Worm (Caenorhabditis elegans) whole organism, L2 larva: Measurements from ENCODE around the gene srd-36.

ENCODE experiments used
- C34F6.9 ChIP-seq: fragments of 150-350 bp; optimal IDR thresholded peaks from 2 replicates; lab custom pipeline; 2014; ENCODE audit warnings: missing biosample characterization, missing genetic modification characterization
- F13H6.1 ChIP-seq: sonication (generic microtip); optimal IDR thresholded peaks from 2 replicates; lab custom pipeline; 2016; ENCODE audit warnings: missing genetic modification characterization, missing compliant biosample characterization
- Y55F3AM.14 ChIP-seq: fragments of 200-800 bp; sonication (Bioruptor generic); optimal IDR thresholded peaks from 2 replicates; lab custom pipeline; 2018; ENCODE audit warnings: mild to moderate bottlenecking, missing genetic modification characterization, missing compliant biosample characterization
- alr-1 ChIP-seq: fragments of 150-350 bp; optimal IDR thresholded peaks from 2 replicates; lab custom pipeline; 2014; ENCODE audit warnings: missing biosample characterization, missing genetic modification characterization
- aly-2 ChIP-seq: fragments of 150-350 bp; optimal IDR thresholded peaks from 2 replicates; lab custom pipeline; 2014; ENCODE audit warnings: missing biosample characterization, missing genetic modification characterization
- ama-1 ChIP-seq: fragments of 150-350 bp; optimal IDR thresholded peaks from 2 replicates; lab custom pipeline; 2018; ENCODE audit warnings: inconsistent platforms
- ceh-16 ChIP-seq: fragments of 150-350 bp; optimal IDR thresholded peaks from 2 replicates; lab custom pipeline; 2014; ENCODE audit warnings: missing biosample characterization, missing genetic modification characterization
- ceh-82 ChIP-seq: fragments of 150-350 bp; optimal IDR thresholded peaks from 2 replicates; lab custom pipeline; 2014; ENCODE audit warnings: missing biosample characterization, missing genetic modification characterization
- crh-2 ChIP-seq: sonication (generic microtip); optimal IDR thresholded peaks from 2 replicates; lab custom pipeline; 2017; ENCODE audit warnings: missing biosample characterization, missing genetic modification characterization
- dmd-4 ChIP-seq: sonication (generic microtip); optimal IDR thresholded peaks from 2 replicates; lab custom pipeline; 2017; ENCODE audit warnings: missing biosample characterization, missing genetic modification characterization
- egl-27 ChIP-seq: sonication (generic microtip); optimal IDR thresholded peaks from 3 replicates; lab custom pipeline; 2017; ENCODE audit warnings: missing biosample characterization, missing genetic modification reagents, missing genetic modification characterization
- elt-3 ChIP-seq: sonication (generic microtip); optimal IDR thresholded peaks from 2 replicates; lab custom pipeline; 2017; ENCODE audit warnings: missing biosample characterization, missing genetic modification characterization
- fos-1 ChIP-seq: fragments of 150-350 bp; optimal IDR thresholded peaks from 2 replicates; lab custom pipeline; 2014; ENCODE audit warnings: missing biosample characterization, missing genetic modification characterization
- gmeb-1 ChIP-seq: fragments of 150-350 bp; optimal IDR thresholded peaks from 2 replicates; lab custom pipeline; 2014; ENCODE audit warnings: missing biosample characterization, missing genetic modification characterization
- lin-13 ChIP-seq: fragments of 150-350 bp; optimal IDR thresholded peaks from 2 replicates; lab custom pipeline; 2014; ENCODE audit warnings: missing biosample characterization, missing genetic modification reagents, missing genetic modification characterization
- lin-39 ChIP-seq: fragments of 150-350 bp; optimal IDR thresholded peaks from 2 replicates; lab custom pipeline; 2014; ENCODE audit warnings: missing biosample characterization, missing genetic modification reagents, missing genetic modification characterization
- lsy-2 ChIP-seq, 2 experiments: fragments of 150-350 bp in 1 of 2; sonication (generic microtip) in 1 of 2; optimal IDR thresholded peaks; 2 replicates each; lab custom pipeline; 2014 to 2017; ENCODE audit warnings: missing biosample characterization in 2 of 2, missing genetic modification characterization in 2 of 2
- mab-5 ChIP-seq: fragments of 150-350 bp; optimal IDR thresholded peaks from 2 replicates; lab custom pipeline; 2014; ENCODE audit warnings: missing biosample characterization, missing genetic modification characterization
- mbf-1 ChIP-seq: sonication (generic microtip); optimal IDR thresholded peaks from 2 replicates; lab custom pipeline; 2017; ENCODE audit warnings: missing biosample characterization, missing genetic modification characterization
- mdl-1 ChIP-seq, 2 experiments: fragments of 150-350 bp in 1 of 2; sonication (generic microtip) in 1 of 2; optimal IDR thresholded peaks; 2 replicates each; lab custom pipeline; 2017; ENCODE audit warnings: missing biosample characterization in 2 of 2, missing genetic modification characterization in 2 of 2
- nhr-12 ChIP-seq: fragments of 150-350 bp; optimal IDR thresholded peaks from 2 replicates; lab custom pipeline; 2014; ENCODE audit warnings: missing biosample characterization, missing genetic modification characterization
- nhr-129 ChIP-seq: fragments of 150-350 bp; optimal IDR thresholded peaks from 2 replicates; lab custom pipeline; 2014; ENCODE audit warnings: missing biosample characterization, missing genetic modification characterization
- nhr-21 ChIP-seq: fragments of 150-350 bp; optimal IDR thresholded peaks from 2 replicates; lab custom pipeline; 2014; ENCODE audit warnings: missing biosample characterization, missing genetic modification characterization
- nhr-23 ChIP-seq: fragments of 150-350 bp; optimal IDR thresholded peaks from 2 replicates; lab custom pipeline; 2014; ENCODE audit warnings: missing biosample characterization, missing genetic modification reagents, missing genetic modification characterization
- nhr-237 ChIP-seq: fragments of 150-350 bp; optimal IDR thresholded peaks from 2 replicates; lab custom pipeline; 2014; ENCODE audit warnings: missing biosample characterization, missing genetic modification characterization
- nhr-25 ChIP-seq: fragments of 150-350 bp; sonication (generic microtip); optimal IDR thresholded peaks from 3 replicates; lab custom pipeline; 2014; ENCODE audit warnings: missing biosample characterization, missing genetic modification characterization
- nhr-6 ChIP-seq: fragments of 150-350 bp; optimal IDR thresholded peaks from 2 replicates; lab custom pipeline; 2014; ENCODE audit warnings: missing biosample characterization, missing genetic modification characterization
- nhr-77 ChIP-seq: fragments of 150-350 bp; optimal IDR thresholded peaks from 2 replicates; lab custom pipeline; 2014; ENCODE audit warnings: missing biosample characterization, missing genetic modification characterization
- peb-1 ChIP-seq: fragments of 150-350 bp; optimal IDR thresholded peaks from 2 replicates; lab custom pipeline; 2014; ENCODE audit warnings: missing biosample characterization, missing genetic modification characterization
- skn-1 ChIP-seq: sonication (generic microtip); optimal IDR thresholded peaks from 2 replicates; lab custom pipeline; 2017; ENCODE audit warnings: missing biosample characterization, missing genetic modification characterization
- sma-3 ChIP-seq: sonication (generic microtip); optimal IDR thresholded peaks from 2 replicates; lab custom pipeline; 2016; ENCODE audit warnings: missing genetic modification reagents, missing genetic modification characterization, missing compliant biosample characterization
- sma-9 ChIP-seq, 2 experiments: fragments of 150-350 bp in 1 of 2; sonication (generic microtip) in 1 of 2; optimal IDR thresholded peaks; 2 replicates each; lab custom pipeline; 2014 to 2016; ENCODE audit warnings: missing genetic modification characterization in 2 of 2, mild to moderate bottlenecking in 1 of 2, missing biosample characterization in 1 of 2, missing compliant biosample characterization in 1 of 2, missing genetic modification reagents in 1 of 2, moderate library complexity in 1 of 2
- snpc-4 ChIP-seq: fragments of 150-350 bp; optimal IDR thresholded peaks from 2 replicates; lab custom pipeline; 2014; ENCODE audit warnings: missing biosample characterization, missing genetic modification characterization
- unc-55 ChIP-seq: fragments of 150-350 bp; sonication (generic microtip); optimal IDR thresholded peaks from 3 replicates; lab custom pipeline; 2014; ENCODE audit warnings: missing biosample characterization, missing genetic modification reagents, missing genetic modification characterization
- unc-62 ChIP-seq: fragments of 150-350 bp; optimal IDR thresholded peaks from 2 replicates; lab custom pipeline; 2014; ENCODE audit warnings: missing biosample characterization, missing genetic modification reagents, missing genetic modification characterization
- zag-1 ChIP-seq: fragments of 150-350 bp; optimal IDR thresholded peaks from 2 replicates; lab custom pipeline; 2014; ENCODE audit warnings: missing biosample characterization, missing genetic modification characterization
- ztf-1 ChIP-seq: fragments of 200-800 bp; sonication (Bioruptor generic); conservative IDR thresholded peaks from 2 replicates; pipeline ENCODE4 v1.3.6; 2022; ENCODE audit warnings: missing genetic modification characterization, missing compliant biosample characterization
- ztf-4 ChIP-seq: fragments of 150-350 bp; optimal IDR thresholded peaks from 2 replicates; lab custom pipeline; 2014; ENCODE audit warnings: missing biosample characterization, missing genetic modification characterization

Gene srd-36

ce11 chrX:13311641-13312423, 17.3 kb upstream of the srd-36 start, which contains the start of gene F46G10.1:
F46G10.1 (minus strand) TSS chrX:13311755.
- peak; percentile 49 for TF ChIP-seq sma-9 (GFP tag; optimal IDR thresholded peaks at IDR 0.05; lab: Kevin White, UChicago)
- TF ChIP-seq sma-9 (tag; optimal IDR thresholded peaks at IDR 0.05; lab: Kevin White, UChicago) = no peak
- TF ChIP-seq C34F6.9 (tag; lab: Kevin White, UChicago) = no peak
- TF ChIP-seq nhr-237 (tag; lab: Kevin White, UChicago) = no peak
- TF ChIP-seq alr-1 (tag; lab: Kevin White, UChicago) = no peak
- TF ChIP-seq ceh-82 (tag; lab: Kevin White, UChicago) = no peak
- TF ChIP-seq crh-2 = peak; percentile 45
- TF ChIP-seq F13H6.1 (tag; lab: Kevin White, UChicago) = no peak
- no peak for TF ChIP-seq ztf-4 (tag; lab: Kevin White, UChicago)
- TF ChIP-seq ceh-16 (tag; lab: Kevin White, UChicago) = no peak
- TF ChIP-seq egl-27 = no peak
- no peak for TF ChIP-seq lin-39 (tag; lab: Kevin White, UChicago)
- peak; percentile 86 for TF ChIP-seq fos-1 (tag; lab: Kevin White, UChicago)
- no peak for TF ChIP-seq mdl-1 (tag; optimal IDR thresholded peaks at IDR 0.05; lab: Kevin White, UChicago)
- no peak for TF ChIP-seq aly-2

ce11 chrX:13310763-13311162, 16.2 kb upstream of the srd-36 start:
- peak; percentile 21 for TF ChIP-seq F13H6.1 (tag; lab: Kevin White, UChicago)
- TF ChIP-seq nhr-25 = no peak
- peak; percentile 96 for TF ChIP-seq fos-1 (tag; lab: Kevin White, UChicago)
- TF ChIP-seq zag-1 (tag; lab: Kevin White, UChicago) = no peak
- peak; percentile 53 for TF ChIP-seq gmeb-1 (tag; lab: Kevin White, UChicago)
- peak; percentile 11 for TF ChIP-seq sma-3
- TF ChIP-seq sma-9 (GFP tag; optimal IDR thresholded peaks at IDR 0.05; lab: Kevin White, UChicago) = peak; percentile 73
- no peak for TF ChIP-seq sma-9 (tag; optimal IDR thresholded peaks at IDR 0.05; lab: Kevin White, UChicago)
- no peak for TF ChIP-seq nhr-23
- TF ChIP-seq crh-2 = peak; percentile 83
- TF ChIP-seq nhr-129 = peak; percentile 14
- TF ChIP-seq lsy-2 (tag; optimal IDR thresholded peaks at IDR 0.05; lab: Kevin White, UChicago) = peak in 1 of 2 experiments; percentile 1
- TF ChIP-seq, all 48 proteins: peak for 8

ce11 chrX:13308745-13309144, 14.2 kb upstream of the srd-36 start, which contains the start of gene srxa-8:
srxa-8 (minus strand) TSS chrX:13308845.
- TF ChIP-seq nhr-77 = no peak
- TF ChIP-seq nhr-12 (tag; lab: Kevin White, UChicago) = no peak
- TF ChIP-seq mab-5 (tag; lab: Kevin White, UChicago) = no peak
- no peak for TF ChIP-seq nhr-6 (tag; lab: Kevin White, UChicago)
- no peak for TF ChIP-seq dmd-4 (tag; lab: Kevin White, UChicago)
- TF ChIP-seq nhr-25 = no peak
- TF ChIP-seq ceh-16 (tag; lab: Kevin White, UChicago) = no peak
- TF ChIP-seq skn-1 (tag; lab: Kevin White, UChicago) = no peak
- no peak for TF ChIP-seq nhr-129
- TF ChIP-seq aly-2 = no peak

- TF ChIP-seq nhr-25 = no peak
- no peak for TF ChIP-seq sma-3
- TF ChIP-seq unc-55 (GFP tag; lab: Kevin White, UChicago) = peak; percentile 14
Measured at ce11 chrX:13307852-13308251, 13.3 kb upstream of the srd-36 start.

- TF ChIP-seq ceh-82 (tag; lab: Kevin White, UChicago) (peak; percentile 53), unc-62 (GFP tag; lab: Kevin White, UChicago) (no peak), zag-1 (tag; lab: Kevin White, UChicago) (peak; percentile 65), ztf-4 (tag; lab: Kevin White, UChicago) (peak; percentile 43), nhr-25 (no peak), nhr-77 (no peak), elt-3 (tag; lab: Kevin White, UChicago) (no peak), Y55F3AM.14 (GFP tag; lab: Kevin White, UChicago) (peak; percentile 73), aly-2 (no peak), crh-2 (peak; percentile 89), ama-1 (lab: Kevin White, UChicago) (no peak), sma-3 (peak; percentile 75), dmd-4 (tag; lab: Kevin White, UChicago) (no peak), nhr-21 (tag; lab: Kevin White, UChicago) (peak; percentile 89), snpc-4 (peak; percentile 21), mbf-1 (peak; percentile 30), lsy-2 (tag; optimal IDR thresholded peaks at IDR 0.05; lab: Kevin White, UChicago) (peak in 1 of 2 experiments; percentile 58), ztf-1 (no peak), peb-1 (tag; lab: Kevin White, UChicago) (no peak), unc-55 (GFP tag; lab: Kevin White, UChicago) (peak; percentile 90), nhr-237 (tag; lab: Kevin White, UChicago) (no peak), egl-27 (peak; percentile 77), sma-9 (GFP tag; optimal IDR thresholded peaks at IDR 0.05; lab: Kevin White, UChicago) (peak; percentile 89), sma-9 (tag; optimal IDR thresholded peaks at IDR 0.05; lab: Kevin White, UChicago) (no peak), nhr-129 (peak; percentile 93), alr-1 (tag; lab: Kevin White, UChicago) (no peak), nhr-12 (tag; lab: Kevin White, UChicago) (no peak), nhr-23 (no peak), lin-13 (GFP tag; lab: Kevin White, UChicago) (peak; percentile 75), mab-5 (tag; lab: Kevin White, UChicago) (peak; percentile 73), lin-39 (tag; lab: Kevin White, UChicago) (no peak), ceh-16 (tag; lab: Kevin White, UChicago) (peak; percentile 36), nhr-6 (tag; lab: Kevin White, UChicago) (peak; percentile 73)
Measured at ce11 chrX:13306869-13307446, 12.4 kb upstream of the srd-36 start.
